Fruit fly (Drosophila melanogaster) whole organism, embryonic: ENCODE data around the gene CG6733.
A peak's percentile ranks its signal among the peaks of the same experiment; 100 is the strongest.

Source experiments
- Adf1 ChIP-seq: fragments of 200-800 bp; sonication (Bioruptor generic); IDR thresholded peaks from 2 replicates; pipeline ENCODE4 v1.3.6; 2022; ENCODE audit warnings: missing biosample characterization, missing genetic modification characterization
- B-H2 ChIP-seq: fragments of 200-800 bp; sonication (Bioruptor generic); optimal IDR thresholded peaks from 2 replicates; lab custom pipeline; 2018; ENCODE audit warnings: missing biosample characterization, mild to moderate bottlenecking, missing genetic modification characterization
- BEAF-32 ChIP-seq: fragments of 200-800 bp; sonication (Bioruptor generic); optimal IDR thresholded peaks from 3 replicates; lab custom pipeline; 2017; ENCODE audit warnings: missing biosample characterization, missing genetic modification characterization, mild to moderate bottlenecking, moderate library complexity, missing genetic modification reagents
- CG11456 ChIP-seq: fragments of 200-800 bp; sonication (Bioruptor generic); IDR thresholded peaks from 3 replicates; pipeline ENCODE4 v1.3.6; 2022; ENCODE audit warnings: missing biosample characterization, missing genetic modification characterization
- CG13894 ChIP-seq: fragments of 200-800 bp; sonication (Bioruptor generic); optimal IDR thresholded peaks from 3 replicates; lab custom pipeline; 2018; ENCODE audit warnings: missing biosample characterization, mild to moderate bottlenecking, missing genetic modification characterization, moderate library complexity
- CG18764 ChIP-seq: fragments of 200-800 bp; sonication (Bioruptor generic); optimal IDR thresholded peaks from 3 replicates; lab custom pipeline; 2016; ENCODE audit warnings: missing biosample characterization, missing genetic modification characterization
- CG2678 ChIP-seq: fragments of 200-800 bp; sonication (Bioruptor generic); optimal IDR thresholded peaks from 3 replicates; lab custom pipeline; 2019; ENCODE audit warnings: missing biosample characterization, mild to moderate bottlenecking, missing genetic modification characterization, moderate library complexity
- CG3407 ChIP-seq: fragments of 200-800 bp; sonication (Bioruptor generic); optimal IDR thresholded peaks from 2 replicates; lab custom pipeline; 2018; ENCODE audit warnings: missing biosample characterization, mild to moderate bottlenecking, missing genetic modification characterization
- CG6854 ChIP-seq: fragments of 200-800 bp; sonication (Bioruptor generic); optimal IDR thresholded peaks from 3 replicates; lab custom pipeline; 2017; ENCODE audit warnings: missing biosample characterization, mild to moderate bottlenecking, missing genetic modification characterization
- CG9932 ChIP-seq: fragments of 200-800 bp; sonication (Bioruptor generic); IDR thresholded peaks from 2 replicates; pipeline ENCODE4 v1.3.6; 2022; ENCODE audit warnings: missing biosample characterization, missing genetic modification characterization
- Dll ChIP-seq: fragments of 200-800 bp; sonication (Bioruptor generic); IDR thresholded peaks from 4 replicates; pipeline ENCODE4 v1.3.6; 2022; ENCODE audit warnings: missing biosample characterization, missing genetic modification characterization; ENCODE audit not compliant: partially characterized antibody
- E2f1 ChIP-seq: fragments of 200-800 bp; sonication (Bioruptor generic); IDR thresholded peaks from 2 replicates; pipeline ENCODE4 v1.3.6; 2022; ENCODE audit warnings: missing biosample characterization, missing genetic modification characterization
- GATAe ChIP-seq: fragments of 200-800 bp; sonication (Bioruptor generic); conservative IDR thresholded peaks from 2 replicates; pipeline ENCODE4 v1.3.6; 2022; ENCODE audit warnings: missing biosample characterization, missing genetic modification characterization
- HmgD ChIP-seq: fragments of 200-800 bp; sonication (Bioruptor generic); optimal IDR thresholded peaks from 3 replicates; lab custom pipeline; 2016; ENCODE audit warnings: missing biosample characterization, missing genetic modification characterization
- Hr78 ChIP-seq, 2 experiments: fragments of 200-800 bp in 1 of 2; fragments of >200 bp in 1 of 2; sonication (Bioruptor generic) in 1 of 2; optimal IDR thresholded peaks; 2 replicates each; lab custom pipeline; 2017 to 2019; ENCODE audit warnings: missing biosample characterization in 2 of 2, missing genetic modification characterization in 2 of 2, mild to moderate bottlenecking in 1 of 2, moderate library complexity in 1 of 2
- Jarid2 ChIP-seq: fragments of 200-800 bp; sonication (Bioruptor generic); optimal IDR thresholded peaks from 3 replicates; lab custom pipeline; 2017; ENCODE audit warnings: mild to moderate bottlenecking, missing biosample characterization, missing genetic modification reagents, missing genetic modification characterization
- MBD-R2 ChIP-seq: fragments of 200-800 bp; sonication (Bioruptor generic); IDR thresholded peaks from 2 replicates; pipeline ENCODE4 v1.3.6; 2022; ENCODE audit warnings: missing biosample characterization, missing genetic modification characterization
- Med ChIP-seq: fragments of 200-800 bp; sonication (Bioruptor generic); peaks from one replicate; lab custom pipeline; 2016; ENCODE audit warnings: missing biosample characterization, missing genetic modification characterization, mild to moderate bottlenecking, inconsistent platforms, moderate library complexity
- NFAT ChIP-seq: fragments of 200-800 bp; sonication (Bioruptor generic); IDR thresholded peaks from 2 replicates; pipeline ENCODE4 v1.3.6; 2022; ENCODE audit warnings: missing biosample characterization, missing genetic modification characterization
- NfI ChIP-seq: fragments of 200-800 bp; sonication (Bioruptor generic); optimal IDR thresholded peaks from 3 replicates; lab custom pipeline; 2018; ENCODE audit warnings: missing biosample characterization, mild to moderate bottlenecking, missing genetic modification characterization, moderate library complexity
- Pdp1 ChIP-seq, 2 experiments: fragments of 200-800 bp; sonication (Bioruptor generic); optimal IDR thresholded peaks; 3 replicates each; lab custom pipeline; 2016; ENCODE audit warnings: missing biosample characterization in 2 of 2, missing genetic modification characterization in 2 of 2, mild to moderate bottlenecking in 1 of 2, moderate library complexity in 1 of 2
- Rfx ChIP-seq: fragments of 200-800 bp; sonication (Bioruptor generic); IDR thresholded peaks from 2 replicates; pipeline ENCODE4 v1.3.6; 2022; ENCODE audit warnings: missing biosample characterization, missing genetic modification characterization
- Trl ChIP-seq, 3 experiments: fragments of >200 bp in 2 of 3; fragments of 200-800 bp in 1 of 3; sonication (Bioruptor generic) in 1 of 3; optimal IDR thresholded peaks; 2 replicates in 1 of 3; 3 replicates in 2 of 3; lab custom pipeline; 2016 to 2017; ENCODE audit warnings: missing biosample characterization in 1 of 3, missing genetic modification characterization in 1 of 3
- chn ChIP-seq: fragments of 200-800 bp; sonication (Bioruptor generic); optimal IDR thresholded peaks from 2 replicates; lab custom pipeline; 2016; ENCODE audit warnings: missing biosample characterization, missing genetic modification characterization
- dmrt99B ChIP-seq: fragments of 200-800 bp; sonication (Bioruptor generic); optimal IDR thresholded peaks from 2 replicates; lab custom pipeline; 2018; ENCODE audit warnings: missing biosample characterization, mild to moderate bottlenecking, missing genetic modification characterization, moderate library complexity
- emc ChIP-seq: fragments of 200-800 bp; sonication (Bioruptor generic); optimal IDR thresholded peaks from 2 replicates; lab custom pipeline; 2016; ENCODE audit warnings: missing biosample characterization, missing genetic modification characterization
- en ChIP-seq: fragments of 200-800 bp; sonication (Bioruptor generic); optimal IDR thresholded peaks from 2 replicates; lab custom pipeline; 2016; ENCODE audit warnings: missing biosample characterization, missing genetic modification characterization
- exex ChIP-seq: fragments of 200-800 bp; sonication (Bioruptor generic); optimal IDR thresholded peaks from 4 replicates; lab custom pipeline; 2018; ENCODE audit warnings: missing biosample characterization, mild to moderate bottlenecking, missing genetic modification characterization, moderate library complexity
- grn ChIP-seq: fragments of 200-800 bp; sonication (Bioruptor generic); optimal IDR thresholded peaks from 3 replicates; lab custom pipeline; 2017; ENCODE audit warnings: missing biosample characterization, missing genetic modification characterization
- lov ChIP-seq, 2 experiments: fragments of 200-800 bp in 1 of 2; fragments of >200 bp in 1 of 2; sonication (Bioruptor generic) in 1 of 2; IDR thresholded peaks in 1 of 2; optimal IDR thresholded peaks in 1 of 2; 2 replicates in 1 of 2; 3 replicates in 1 of 2; pipeline versions ENCODE4 v1.3.6 to Lab custom; 2017 to 2022; ENCODE audit warnings: missing biosample characterization in 1 of 2, missing genetic modification characterization in 1 of 2
- pfk ChIP-seq: fragments of 200-800 bp; sonication (Bioruptor generic); optimal IDR thresholded peaks from 2 replicates; lab custom pipeline; 2018; ENCODE audit warnings: missing biosample characterization, mild to moderate bottlenecking, missing genetic modification characterization, moderate library complexity
- prd ChIP-seq, 3 experiments: fragments of >200 bp in 2 of 3; fragments of 200-800 bp in 1 of 3; sonication (Bioruptor generic) in 1 of 3; optimal IDR thresholded peaks in 2 of 3; IDR thresholded peaks in 1 of 3; 2 replicates in 2 of 3; 3 replicates in 1 of 3; pipeline versions ENCODE4 v1.3.6 to Lab custom; 2017 to 2022; ENCODE audit warnings: missing biosample characterization in 1 of 3, missing genetic modification characterization in 1 of 3
- salm ChIP-seq: fragments of 200-800 bp; sonication (Bioruptor generic); optimal IDR thresholded peaks from 2 replicates; lab custom pipeline; 2018; ENCODE audit warnings: missing biosample characterization, mild to moderate bottlenecking, missing genetic modification characterization
- sc ChIP-seq, 3 experiments: fragments of >200 bp in 2 of 3; fragments of 200-800 bp in 1 of 3; sonication (Bioruptor generic) in 1 of 3; optimal IDR thresholded peaks; 2 replicates in 2 of 3; 3 replicates in 1 of 3; lab custom pipeline; 2017; ENCODE audit warnings: mild to moderate bottlenecking in 1 of 3, missing biosample characterization in 1 of 3, missing genetic modification characterization in 1 of 3, missing genetic modification reagents in 1 of 3
- sd ChIP-seq: fragments of 200-800 bp; sonication (Bioruptor generic); optimal IDR thresholded peaks from 3 replicates; lab custom pipeline; 2018; ENCODE audit warnings: missing biosample characterization, mild to moderate bottlenecking, missing genetic modification characterization, moderate library complexity
- sqz ChIP-seq: fragments of 200-800 bp; sonication (Bioruptor generic); optimal IDR thresholded peaks from 3 replicates; lab custom pipeline; 2018; ENCODE audit warnings: missing biosample characterization, mild to moderate bottlenecking, missing genetic modification characterization
- sug ChIP-seq: fragments of 200-800 bp; optimal IDR thresholded peaks from 2 replicates; lab custom pipeline; 2019; ENCODE audit warnings: missing biosample characterization, mild to moderate bottlenecking, missing genetic modification characterization, moderate library complexity
- tin ChIP-seq: fragments of 200-800 bp; sonication (Bioruptor generic); optimal IDR thresholded peaks from 3 replicates; lab custom pipeline; 2016; ENCODE audit warnings: missing biosample characterization, missing genetic modification characterization
- toy ChIP-seq: fragments of 200-800 bp; sonication (Bioruptor generic); IDR thresholded peaks from 2 replicates; pipeline ENCODE4 v1.3.6; 2022; ENCODE audit warnings: missing biosample characterization, missing genetic modification characterization
- yki ChIP-seq: fragments of >200 bp; optimal IDR thresholded peaks from 3 replicates; lab custom pipeline; 2018
- z ChIP-seq: fragments of 200-800 bp; sonication (Bioruptor generic); IDR thresholded peaks from 3 replicates; pipeline ENCODE4 v1.3.6; 2022; ENCODE audit warnings: missing biosample characterization, missing genetic modification characterization
- zf30C ChIP-seq: fragments of 200-800 bp; sonication (Bioruptor generic); optimal IDR thresholded peaks from 3 replicates; lab custom pipeline; 2018; ENCODE audit warnings: missing biosample characterization, mild to moderate bottlenecking, missing genetic modification characterization

Gene CG6733

dm6 chr3R:23053936-23054335, 43.6 kb upstream of the CG6733 start, which contains the start of gene p53 (continued):
- TF ChIP-seq BEAF-32 (GFP tag; lab: Kevin White, UChicago), result peak; percentile 79
- TF ChIP-seq Adf1 (GFP tag; lab: Robert Waterston, UW), result no peak
- peak; percentile 65 for TF ChIP-seq chn
- TF ChIP-seq Med (GFP tag; lab: Kevin White, UChicago), result peak; percentile 98
- peak; percentile 63 for TF ChIP-seq CG18764
- TF ChIP-seq Hr78 (GFP tag; optimal IDR thresholded peaks at IDR 0.05; lab: Kevin White, UChicago), result no peak
- TF ChIP-seq Dll (GFP tag; lab: Robert Waterston, UW), result peak; percentile 71
- TF ChIP-seq Trl (optimal IDR thresholded peaks at IDR 0.05; lab: Kevin White, UChicago), result no peak
- peak; percentile 75 for TF ChIP-seq Trl (GFP tag; optimal IDR thresholded peaks at IDR 0.05; lab: Kevin White, UChicago)
- peak; percentile 38; the same call in 1 of the 2 replicates for TF ChIP-seq toy (GFP tag; lab: Robert Waterston, UW)
- TF ChIP-seq CG3407 (GFP tag; lab: Kevin White, UChicago), result peak; percentile 55
- TF ChIP-seq E2f1 (GFP tag; lab: Robert Waterston, UW), result 0 out of 2 replicates have a peak, but pooled peaks have one; percentile 20
- peak; percentile 69 for TF ChIP-seq emc
- TF ChIP-seq CG9932 (GFP tag; lab: Robert Waterston, UW), result peak; percentile 75
- TF ChIP-seq yki (lab: Kevin White, UChicago), result no peak
- TF ChIP-seq z, result no peak
- peak; percentile 91 for TF ChIP-seq NfI
- no peak for TF ChIP-seq zf30C (GFP tag; lab: Kevin White, UChicago)
- TF ChIP-seq NFAT (GFP tag; lab: Robert Waterston, UW), result peak; percentile 67; the same call in 1 of the 2 replicates

dm6 chr3R:23056113-23056512, 41.4 kb upstream of the CG6733 start:
- TF ChIP-seq prd (optimal IDR thresholded peaks at IDR 0.05; lab: Kevin White, UChicago) (no peak), prd (GFP tag; IDR thresholded peaks at IDR 0.05; lab: Robert Waterston, UW) (0 out of 3 replicates have a peak, but pooled peaks have one; percentile 4), HmgD (GFP tag; lab: Kevin White, UChicago) (no peak)

DNA sequence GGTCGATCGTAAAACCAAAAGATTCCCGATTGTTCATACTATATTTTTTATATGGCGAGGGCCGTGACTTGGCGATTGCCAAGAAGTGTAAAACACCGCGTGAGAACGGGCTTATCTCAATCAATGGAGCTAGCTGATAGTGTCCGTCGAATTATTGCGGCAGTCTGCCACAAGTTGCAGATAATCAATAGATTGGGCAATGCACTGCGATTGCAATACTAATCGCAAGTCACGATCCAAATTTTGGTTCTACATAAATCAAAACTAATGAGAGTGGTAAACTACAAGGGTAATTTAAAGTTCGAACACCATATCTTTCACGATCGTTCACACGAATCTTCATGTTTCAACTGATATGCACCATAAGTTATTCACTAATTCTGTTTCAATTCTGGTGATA, 40.8 kb upstream of the CG6733 start:
- TF ChIP-seq CG13894 (tag; lab: Kevin White, UChicago) (peak; percentile 12), GATAe (GFP tag; lab: Robert Waterston, UW) (peak; percentile 39; the same call in 1 of the 2 replicates), Med (GFP tag; lab: Kevin White, UChicago) (peak; percentile 9), tin (GFP tag; lab: Kevin White, UChicago) (no peak), CG2678 (tag; lab: Kevin White, UChicago) (peak; percentile 4), exex (tag; lab: Kevin White, UChicago) (peak; percentile 51), dmrt99B (tag; lab: Kevin White, UChicago) (no peak), sc (optimal IDR thresholded peaks at IDR 0.05; lab: Kevin White, UChicago) (no peak), sc (GFP tag; optimal IDR thresholded peaks at IDR 0.05; lab: Kevin White, UChicago) (no peak), Rfx (GFP tag; lab: Robert Waterston, UW) (0 out of 2 replicates have a peak, but pooled peaks have one; percentile 19), B-H2 (peak; percentile 9), grn (GFP tag; lab: Kevin White, UChicago) (peak; percentile 77), CG6854 (GFP tag; lab: Kevin White, UChicago) (no peak), Pdp1 (GFP tag; optimal IDR thresholded peaks at IDR 0.05; lab: Kevin White, UChicago) (peak in 1 of 2 experiments; percentile 12), sug (tag; lab: Kevin White, UChicago) (peak; percentile 55)

DNA sequence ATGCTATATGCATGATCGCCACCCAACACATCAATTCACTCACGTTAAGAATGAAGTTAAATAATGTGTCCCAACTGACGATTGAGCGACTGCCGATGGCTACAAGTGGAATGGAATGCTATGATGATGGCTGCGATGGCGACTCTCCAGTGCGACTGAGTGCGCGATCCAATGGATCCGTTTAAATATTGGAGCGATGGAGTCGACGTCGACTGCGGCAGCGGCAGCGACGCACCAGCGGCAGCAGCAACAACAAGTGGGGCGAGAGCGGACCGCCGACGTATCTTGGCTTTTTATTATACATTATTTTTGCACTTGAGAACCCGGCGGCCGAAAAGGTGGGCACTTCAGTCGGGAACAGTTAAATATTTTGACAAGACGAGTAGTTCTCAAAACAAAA, 40.1 kb upstream of the CG6733 start:
- TF ChIP-seq sd (tag; lab: Kevin White, UChicago) (peak; percentile 10), Adf1 (GFP tag; lab: Robert Waterston, UW) (peak; percentile 93), Med (GFP tag; lab: Kevin White, UChicago) (peak; percentile 72), CG11456 (GFP tag; lab: Robert Waterston, UW) (0 out of 3 replicates have a peak, but pooled peaks have one; percentile 42), pfk (GFP tag; lab: Kevin White, UChicago) (peak; percentile 29), CG9932 (GFP tag; lab: Robert Waterston, UW) (no peak), en (GFP tag; lab: Kevin White, UChicago) (no peak), lov (optimal IDR thresholded peaks at IDR 0.05; lab: Kevin White, UChicago) (no peak), lov (GFP tag; IDR thresholded peaks at IDR 0.05; lab: Robert Waterston, UW) (no peak), salm (no peak), Jarid2 (peak; percentile 14), sqz (GFP tag; lab: Kevin White, UChicago) (no peak), MBD-R2 (GFP tag; lab: Robert Waterston, UW) (0 out of 2 replicates have a peak, but pooled peaks have one; percentile 9)
